Worm (Caenorhabditis elegans) whole organism, midembryonic: Measurements from ENCODE around the gene T23F2.2.

Source experiments
- T22C8.4 ChIP-seq: fragments of 200-800 bp; sonication (Bioruptor generic); IDR thresholded peaks from 2 replicates; pipeline ENCODE4 v1.3.6; 2022; ENCODE audit warnings: missing genetic modification characterization, missing compliant biosample characterization
- cog-1 ChIP-seq: sonication (generic microtip); optimal IDR thresholded peaks from 2 replicates; lab custom pipeline; 2016; ENCODE audit warnings: missing genetic modification characterization, missing compliant biosample characterization
- klf-2 ChIP-seq: fragments of 200-800 bp; sonication (Bioruptor generic); conservative IDR thresholded peaks from 2 replicates; pipeline ENCODE4 v1.3.6; 2022; ENCODE audit warnings: missing genetic modification reagents, missing genetic modification characterization, missing compliant biosample characterization
- ref-1 ChIP-seq: fragments of 200-800 bp; sonication (Bioruptor generic); conservative IDR thresholded peaks from 2 replicates; pipeline ENCODE4 v1.3.6; 2022; ENCODE audit warnings: missing genetic modification reagents, missing genetic modification characterization, missing compliant biosample characterization
- tab-1 ChIP-seq: fragments of 200-800 bp; sonication (Bioruptor generic); IDR thresholded peaks from 2 replicates; pipeline ENCODE4 v1.3.6; 2022; ENCODE audit warnings: missing genetic modification characterization, missing compliant biosample characterization
- ztf-29 ChIP-seq: fragments of 200-800 bp; sonication (Bioruptor generic); IDR thresholded peaks from 2 replicates; pipeline ENCODE4 v1.3.6; 2022; ENCODE audit warnings: missing genetic modification reagents, missing genetic modification characterization, missing compliant biosample characterization

DNA sequence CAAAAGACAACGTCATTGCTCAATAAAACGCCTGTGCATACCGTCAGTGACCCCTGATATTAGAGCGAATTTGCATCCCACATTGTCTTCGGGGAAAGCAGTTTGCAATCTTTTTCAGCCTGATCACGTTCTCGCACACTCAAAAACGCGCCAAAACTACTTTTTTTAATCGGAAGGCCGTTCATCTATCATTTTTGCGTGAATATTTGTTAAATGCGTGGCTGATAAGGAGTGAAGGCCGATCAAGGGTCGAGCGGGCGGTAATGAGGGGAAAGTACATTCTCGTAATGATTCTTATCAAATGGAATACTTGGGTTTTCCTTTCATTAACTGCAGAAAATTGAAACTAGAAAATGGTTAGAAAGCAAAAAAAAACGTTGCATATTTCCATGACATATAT lies 19.2 kb upstream of the T23F2.2 start:
- no peak for TF ChIP-seq T22C8.4 (GFP tag; lab: Robert Waterston, UW)
- no peak for TF ChIP-seq ztf-29
- TF ChIP-seq tab-1 (GFP tag; lab: Robert Waterston, UW): no peak
- no peak for TF ChIP-seq cog-1 (tag; lab: Kevin White, UChicago)
- TF ChIP-seq ref-1: no peak
- no peak for TF ChIP-seq klf-2 (GFP tag; lab: Robert Waterston, UW)
